Fruit fly (Drosophila melanogaster) whole organism, embryonic: ENCODE data around the gene CG11679.

ENCODE experiments used
- Abd-B ChIP-seq: fragments of 200-800 bp; sonication (Bioruptor generic); optimal IDR thresholded peaks from 2 replicates; lab custom pipeline; 2018; ENCODE audit warnings: missing biosample characterization, mild to moderate bottlenecking, missing genetic modification characterization, moderate library complexity
- Atf-2 ChIP-seq: fragments of 200-800 bp; sonication (Bioruptor generic); optimal IDR thresholded peaks from 2 replicates; lab custom pipeline; 2016; ENCODE audit warnings: missing biosample characterization, missing genetic modification characterization
- Atf3 ChIP-seq: fragments of 200-800 bp; sonication (Bioruptor generic); optimal IDR thresholded peaks from 3 replicates; lab custom pipeline; 2016; ENCODE audit warnings: missing biosample characterization, missing genetic modification characterization
- CG10267 ChIP-seq: fragments of 200-800 bp; sonication (Bioruptor generic); optimal IDR thresholded peaks from 2 replicates; lab custom pipeline; 2018; ENCODE audit warnings: missing biosample characterization, mild to moderate bottlenecking, missing genetic modification characterization, moderate library complexity
- CG12236 ChIP-seq: fragments of 200-800 bp; sonication (Bioruptor generic); optimal IDR thresholded peaks from 2 replicates; lab custom pipeline; 2016; ENCODE audit warnings: missing biosample characterization, missing genetic modification characterization
- CG14014 ChIP-seq: fragments of 200-800 bp; sonication (Bioruptor generic); IDR thresholded peaks from 2 replicates; pipeline ENCODE4 v1.3.6; 2022; ENCODE audit warnings: missing biosample characterization, missing genetic modification characterization
- CG15479 ChIP-seq: fragments of 200-800 bp; sonication (Bioruptor generic); optimal IDR thresholded peaks from 3 replicates; lab custom pipeline; 2019; ENCODE audit warnings: missing biosample characterization, mild to moderate bottlenecking, missing genetic modification characterization, moderate library complexity
- CG15601 ChIP-seq: fragments of 200-800 bp; sonication (Bioruptor generic); optimal IDR thresholded peaks from 3 replicates; lab custom pipeline; 2019; ENCODE audit warnings: missing biosample characterization, mild to moderate bottlenecking, missing genetic modification characterization, moderate library complexity
- CG1602 ChIP-seq: fragments of 200-800 bp; sonication (Bioruptor generic); optimal IDR thresholded peaks from 3 replicates; lab custom pipeline; 2016; ENCODE audit warnings: missing biosample characterization, missing genetic modification characterization
- CG17802 ChIP-seq: fragments of 200-800 bp; sonication (Bioruptor generic); optimal IDR thresholded peaks from 2 replicates; lab custom pipeline; 2018; ENCODE audit warnings: missing biosample characterization, mild to moderate bottlenecking, missing genetic modification characterization, moderate library complexity
- CG2116 ChIP-seq: fragments of 200-800 bp; sonication (Bioruptor generic); optimal IDR thresholded peaks from 3 replicates; lab custom pipeline; 2018; ENCODE audit warnings: missing biosample characterization, mild to moderate bottlenecking, missing genetic modification characterization
- CG2712 ChIP-seq: fragments of 200-800 bp; optimal IDR thresholded peaks from 3 replicates; lab custom pipeline; 2019; ENCODE audit warnings: missing biosample characterization, mild to moderate bottlenecking, missing genetic modification characterization, moderate library complexity
- CG2889 ChIP-seq: fragments of 200-800 bp; sonication (Bioruptor generic); IDR thresholded peaks from 3 replicates; pipeline ENCODE4 v1.3.6; 2022; ENCODE audit warnings: missing biosample characterization, missing genetic modification characterization
- CG32532 ChIP-seq: fragments of 200-800 bp; sonication (Bioruptor generic); IDR thresholded peaks from 2 replicates; pipeline ENCODE4 v1.3.6; 2022; ENCODE audit warnings: missing biosample characterization, missing genetic modification characterization
- CG33557 ChIP-seq: fragments of 200-800 bp; sonication (Bioruptor generic); optimal IDR thresholded peaks from 2 replicates; lab custom pipeline; 2019; ENCODE audit warnings: missing biosample characterization, mild to moderate bottlenecking, missing genetic modification characterization, moderate library complexity
- CG34376 ChIP-seq: fragments of 200-800 bp; sonication (Bioruptor generic); optimal IDR thresholded peaks from 2 replicates; lab custom pipeline; 2018; ENCODE audit warnings: missing biosample characterization, mild to moderate bottlenecking, missing genetic modification characterization
- CG3995 ChIP-seq: fragments of 200-800 bp; sonication (Bioruptor generic); optimal IDR thresholded peaks from 3 replicates; lab custom pipeline; 2016; ENCODE audit warnings: missing biosample characterization, missing genetic modification characterization
- CG6765 ChIP-seq: fragments of 200-800 bp; sonication (Bioruptor generic); optimal IDR thresholded peaks from 3 replicates; lab custom pipeline; 2017; ENCODE audit warnings: missing biosample characterization, mild to moderate bottlenecking, missing genetic modification characterization
- CG7786 ChIP-seq: fragments of 200-800 bp; sonication (Bioruptor generic); optimal IDR thresholded peaks from 2 replicates; lab custom pipeline; 2016; ENCODE audit warnings: missing biosample characterization, missing genetic modification characterization
- CG9932 ChIP-seq: fragments of 200-800 bp; sonication (Bioruptor generic); IDR thresholded peaks from 2 replicates; pipeline ENCODE4 v1.3.6; 2022; ENCODE audit warnings: missing biosample characterization, missing genetic modification characterization
- CkIIα-i1 ChIP-seq: fragments of 200-800 bp; sonication (Bioruptor generic); IDR thresholded peaks from 2 replicates; pipeline ENCODE4 v1.3.6; 2022; ENCODE audit warnings: missing biosample characterization, missing genetic modification characterization
- Dbx ChIP-seq: fragments of 200-800 bp; sonication (Bioruptor generic); IDR thresholded peaks from 3 replicates; pipeline ENCODE4 v1.3.6; 2022; ENCODE audit warnings: missing biosample characterization, missing genetic modification characterization
- E2f1 ChIP-seq: fragments of 200-800 bp; sonication (Bioruptor generic); IDR thresholded peaks from 2 replicates; pipeline ENCODE4 v1.3.6; 2022; ENCODE audit warnings: missing biosample characterization, missing genetic modification characterization
- ERR ChIP-seq: fragments of 200-800 bp; sonication (Bioruptor generic); optimal IDR thresholded peaks from 2 replicates; lab custom pipeline; 2016; ENCODE audit warnings: missing biosample characterization, missing genetic modification characterization
- Ets97D ChIP-seq: fragments of 200-800 bp; sonication (Bioruptor generic); optimal IDR thresholded peaks from 3 replicates; lab custom pipeline; 2016; ENCODE audit warnings: missing biosample characterization, missing genetic modification characterization
- Gsc ChIP-seq: fragments of 200-800 bp; sonication (Bioruptor generic); IDR thresholded peaks from 2 replicates; pipeline ENCODE4 v1.3.6; 2022; ENCODE audit warnings: missing biosample characterization, missing genetic modification characterization
- NFAT ChIP-seq: fragments of 200-800 bp; sonication (Bioruptor generic); IDR thresholded peaks from 2 replicates; pipeline ENCODE4 v1.3.6; 2022; ENCODE audit warnings: missing biosample characterization, missing genetic modification characterization
- Nf-YB ChIP-seq: fragments of 200-800 bp; sonication (Bioruptor generic); optimal IDR thresholded peaks from 3 replicates; lab custom pipeline; 2019; ENCODE audit warnings: missing biosample characterization, mild to moderate bottlenecking, missing genetic modification characterization, moderate library complexity
- Oaz ChIP-seq: fragments of 200-800 bp; sonication (Bioruptor generic); IDR thresholded peaks from 2 replicates; pipeline ENCODE4 v1.3.6; 2022; ENCODE audit warnings: missing biosample characterization, missing genetic modification characterization
- Opbp ChIP-seq: fragments of 200-800 bp; sonication (Bioruptor generic); IDR thresholded peaks from 3 replicates; pipeline ENCODE4 v1.3.6; 2022; ENCODE audit warnings: missing biosample characterization, missing genetic modification characterization; ENCODE audit not compliant: partially characterized antibody
- Side ChIP-seq: fragments of 200-800 bp; sonication (Bioruptor generic); optimal IDR thresholded peaks from 2 replicates; lab custom pipeline; 2016; ENCODE audit warnings: missing biosample characterization, missing genetic modification characterization
- corto ChIP-seq: fragments of 200-800 bp; sonication (Bioruptor generic); optimal IDR thresholded peaks from 2 replicates; lab custom pipeline; 2016; ENCODE audit warnings: missing biosample characterization, mild to moderate bottlenecking, missing genetic modification characterization, moderate library complexity
- croc ChIP-seq: fragments of 200-800 bp; sonication (Bioruptor generic); conservative IDR thresholded peaks from 3 replicates; pipeline ENCODE4 v1.3.6; 2022; ENCODE audit warnings: missing biosample characterization, missing genetic modification characterization
- danr ChIP-seq: fragments of 200-800 bp; sonication (Bioruptor generic); IDR thresholded peaks from 2 replicates; pipeline ENCODE4 v1.3.6; 2022; ENCODE audit warnings: missing biosample characterization, missing genetic modification characterization
- dimm ChIP-seq: fragments of 200-800 bp; sonication (Bioruptor generic); IDR thresholded peaks from 2 replicates; pipeline ENCODE4 v1.3.6; 2022; ENCODE audit warnings: missing biosample characterization, missing genetic modification characterization
- ems ChIP-seq: fragments of 200-800 bp; sonication (Bioruptor generic); optimal IDR thresholded peaks from 3 replicates; lab custom pipeline; 2016; ENCODE audit warnings: missing biosample characterization, missing genetic modification characterization
- fd64A ChIP-seq: fragments of 200-800 bp; sonication (Bioruptor generic); optimal IDR thresholded peaks from 3 replicates; lab custom pipeline; 2018; ENCODE audit warnings: missing biosample characterization, mild to moderate bottlenecking, missing genetic modification characterization
- fd96Cb ChIP-seq: fragments of 200-800 bp; sonication (Bioruptor generic); optimal IDR thresholded peaks from 2 replicates; lab custom pipeline; 2018; ENCODE audit warnings: missing biosample characterization, mild to moderate bottlenecking, missing genetic modification characterization, moderate library complexity
- gcm ChIP-seq: fragments of 200-800 bp; sonication (Bioruptor generic); optimal IDR thresholded peaks from 2 replicates; lab custom pipeline; 2019; ENCODE audit warnings: missing biosample characterization, mild to moderate bottlenecking, missing genetic modification characterization, moderate library complexity
- grn ChIP-seq: fragments of 200-800 bp; sonication (Bioruptor generic); optimal IDR thresholded peaks from 3 replicates; lab custom pipeline; 2017; ENCODE audit warnings: missing biosample characterization, missing genetic modification characterization
- inv ChIP-seq: fragments of 200-800 bp; sonication (Bioruptor generic); IDR thresholded peaks from 2 replicates; pipeline ENCODE4 v1.3.6; 2022; ENCODE audit warnings: missing biosample characterization, missing genetic modification characterization; ENCODE audit not compliant: partially characterized antibody
- kay ChIP-seq: fragments of 200-800 bp; sonication (Bioruptor generic); optimal IDR thresholded peaks from 2 replicates; lab custom pipeline; 2016; ENCODE audit warnings: missing biosample characterization, missing genetic modification characterization
- luna ChIP-seq: fragments of 200-800 bp; sonication (Bioruptor generic); optimal IDR thresholded peaks from 2 replicates; lab custom pipeline; 2016; ENCODE audit warnings: missing biosample characterization, missing genetic modification characterization
- mam ChIP-seq: fragments of 200-800 bp; sonication (Bioruptor generic); optimal IDR thresholded peaks from 3 replicates; lab custom pipeline; 2016; ENCODE audit warnings: missing biosample characterization, missing genetic modification characterization
- p53 ChIP-seq: fragments of 200-800 bp; sonication (Bioruptor generic); optimal IDR thresholded peaks from 2 replicates; lab custom pipeline; 2016; ENCODE audit warnings: missing biosample characterization, missing genetic modification characterization
- pita ChIP-seq: fragments of 200-800 bp; sonication (Bioruptor generic); optimal IDR thresholded peaks from 2 replicates; lab custom pipeline; 2017; ENCODE audit warnings: missing biosample characterization, mild to moderate bottlenecking, missing genetic modification characterization
- repo ChIP-seq: fragments of 200-800 bp; sonication (Bioruptor generic); optimal IDR thresholded peaks from 2 replicates; lab custom pipeline; 2016; ENCODE audit warnings: missing biosample characterization, missing genetic modification characterization
- sisA ChIP-seq: fragments of 200-800 bp; sonication (Bioruptor generic); IDR thresholded peaks from 2 replicates; pipeline ENCODE4 v1.3.6; 2022; ENCODE audit warnings: missing biosample characterization, missing genetic modification characterization
- slbo ChIP-seq: fragments of 200-800 bp; sonication (Bioruptor generic); IDR thresholded peaks from 2 replicates; pipeline ENCODE4 v1.3.6; 2022; ENCODE audit warnings: missing biosample characterization, missing genetic modification characterization
- sob ChIP-seq: fragments of 200-800 bp; sonication (Bioruptor generic); IDR thresholded peaks from 2 replicates; pipeline ENCODE4 v1.3.6; 2022; ENCODE audit warnings: missing biosample characterization, missing genetic modification characterization
- trem ChIP-seq: fragments of 200-800 bp; optimal IDR thresholded peaks from 3 replicates; lab custom pipeline; 2019; ENCODE audit warnings: missing biosample characterization, mild to moderate bottlenecking, missing genetic modification characterization, moderate library complexity

CG11679 gene

DNA sequence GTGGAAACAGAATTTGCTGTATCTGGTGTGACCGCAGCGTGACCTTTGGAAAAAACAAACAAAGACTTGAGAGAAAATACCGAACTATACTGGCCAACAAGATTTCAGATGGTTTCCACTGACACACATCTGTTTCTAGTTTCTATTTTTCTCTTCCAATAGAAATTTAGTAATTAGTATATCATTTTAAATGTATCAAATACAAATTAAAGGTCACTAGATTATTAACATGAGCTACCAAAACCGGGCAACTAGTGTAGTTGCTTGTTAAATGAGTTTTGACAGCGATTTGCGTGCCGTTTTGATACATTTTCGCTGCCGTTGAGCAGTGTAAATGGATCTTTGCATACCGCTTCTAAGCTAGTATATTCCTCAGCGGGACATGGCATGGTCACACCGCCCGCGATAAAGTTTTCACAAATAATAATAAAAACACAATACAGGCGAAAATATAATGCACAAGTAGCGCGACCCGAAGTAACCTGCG is 35.0 kb downstream of the CG11679 start, which contains the start of the genes Pis and Hap40 (continued):
- TF ChIP-seq inv (GFP tag; lab: Robert Waterston, UW) (no peak), sob (GFP tag; lab: Robert Waterston, UW) (peak; percentile 68; the same call in 1 of the 2 replicates), Oaz (0 out of 2 replicates have a peak, but pooled peaks have one; percentile 34), ERR (GFP tag; lab: Kevin White, UChicago) (no peak), CG17802 (tag; lab: Kevin White, UChicago) (peak; percentile 77), trem (peak; percentile 58), Ets97D (GFP tag; lab: Kevin White, UChicago) (peak; percentile 44), CG10267 (tag; lab: Kevin White, UChicago) (peak; percentile 69), Opbp (GFP tag; lab: Robert Waterston, UW) (no peak), CG15601 (tag; lab: Kevin White, UChicago) (peak; percentile 90), Side (GFP tag; lab: Kevin White, UChicago) (no peak), CG34376 (peak; percentile 38), kay (GFP tag; lab: Kevin White, UChicago) (peak; percentile 16), CG9932 (GFP tag; lab: Robert Waterston, UW) (peak; percentile 83), CG3995 (peak; percentile 69), p53 (no peak), danr (GFP tag; lab: Robert Waterston, UW) (0 out of 2 replicates have a peak, but pooled peaks have one; percentile 35), NFAT (peak; percentile 66), gcm (GFP tag; lab: Kevin White, UChicago) (peak; percentile 18), ems (GFP tag; lab: Kevin White, UChicago) (peak; percentile 34), dimm (GFP tag; lab: Robert Waterston, UW) (0 out of 2 replicates have a peak, but pooled peaks have one; percentile 15), luna (no peak), CG12236 (no peak), Atf3 (GFP tag; lab: Kevin White, UChicago) (peak; percentile 6), fd96Cb (peak; percentile 70), Abd-B (GFP tag; lab: Kevin White, UChicago) (peak; percentile 89), CkIIα-i1 (GFP tag; lab: Robert Waterston, UW) (no peak), CG2889 (GFP tag; lab: Robert Waterston, UW) (peak; percentile 73; the same call in 2 of the 3 replicates), CG6765 (GFP tag; lab: Kevin White, UChicago) (no peak), CG14014 (GFP tag; lab: Robert Waterston, UW) (peak; percentile 80), grn (GFP tag; lab: Kevin White, UChicago) (no peak), CG7786 (GFP tag; lab: Kevin White, UChicago) (peak; percentile 56), pita (GFP tag; lab: Kevin White, UChicago) (no peak), corto (GFP tag; lab: Kevin White, UChicago) (no peak), croc (peak; percentile 70; the same call in 2 of the 3 replicates), Gsc (GFP tag; lab: Robert Waterston, UW) (0 out of 2 replicates have a peak, but pooled peaks have one; percentile 26), slbo (GFP tag; lab: Robert Waterston, UW) (peak; percentile 82), CG2712 (tag; lab: Kevin White, UChicago) (peak; percentile 77), mam (GFP tag; lab: Kevin White, UChicago) (peak; percentile 68), fd64A (GFP tag; lab: Kevin White, UChicago) (no peak), CG15479 (GFP tag; lab: Kevin White, UChicago) (no peak), CG2116 (GFP tag; lab: Kevin White, UChicago) (peak; percentile 49), Dbx (GFP tag; lab: Robert Waterston, UW) (0 out of 3 replicates have a peak, but pooled peaks have one; percentile 49), CG32532 (GFP tag; lab: Robert Waterston, UW) (peak; percentile 76), Nf-YB (GFP tag; lab: Kevin White, UChicago) (peak; percentile 29), CG33557 (GFP tag; lab: Kevin White, UChicago) (peak; percentile 50), CG1602 (GFP tag; lab: Kevin White, UChicago) (peak; percentile 72), Atf-2 (peak; percentile 26), E2f1 (peak; percentile 17; the same call in 1 of the 2 replicates), repo (GFP tag; lab: Kevin White, UChicago) (no peak), sisA (peak; percentile 70)
